Worm (Caenorhabditis elegans) whole organism, L2 larva: ENCODE results near the gene jip-1.

Experiments used
- ceh-82 ChIP-seq: fragments of 150-350 bp; optimal IDR thresholded peaks from 2 replicates; lab custom pipeline; 2014; ENCODE audit warnings: missing biosample characterization, missing genetic modification characterization
- elt-3 ChIP-seq: sonication (generic microtip); optimal IDR thresholded peaks from 2 replicates; lab custom pipeline; 2017; ENCODE audit warnings: missing biosample characterization, missing genetic modification characterization
- mab-5 ChIP-seq: fragments of 150-350 bp; optimal IDR thresholded peaks from 2 replicates; lab custom pipeline; 2014; ENCODE audit warnings: missing biosample characterization, missing genetic modification characterization
- nhr-12 ChIP-seq: fragments of 150-350 bp; optimal IDR thresholded peaks from 2 replicates; lab custom pipeline; 2014; ENCODE audit warnings: missing biosample characterization, missing genetic modification characterization
- nhr-129 ChIP-seq: fragments of 150-350 bp; optimal IDR thresholded peaks from 2 replicates; lab custom pipeline; 2014; ENCODE audit warnings: missing biosample characterization, missing genetic modification characterization
- nhr-25 ChIP-seq: fragments of 150-350 bp; sonication (generic microtip); optimal IDR thresholded peaks from 3 replicates; lab custom pipeline; 2014; ENCODE audit warnings: missing biosample characterization, missing genetic modification characterization
- unc-39 ChIP-seq: fragments of 150-350 bp; optimal IDR thresholded peaks from 2 replicates; lab custom pipeline; 2014; ENCODE audit warnings: missing biosample characterization, missing genetic modification characterization
- unc-62 ChIP-seq: fragments of 150-350 bp; optimal IDR thresholded peaks from 2 replicates; lab custom pipeline; 2014; ENCODE audit warnings: missing biosample characterization, missing genetic modification reagents, missing genetic modification characterization

DNA sequence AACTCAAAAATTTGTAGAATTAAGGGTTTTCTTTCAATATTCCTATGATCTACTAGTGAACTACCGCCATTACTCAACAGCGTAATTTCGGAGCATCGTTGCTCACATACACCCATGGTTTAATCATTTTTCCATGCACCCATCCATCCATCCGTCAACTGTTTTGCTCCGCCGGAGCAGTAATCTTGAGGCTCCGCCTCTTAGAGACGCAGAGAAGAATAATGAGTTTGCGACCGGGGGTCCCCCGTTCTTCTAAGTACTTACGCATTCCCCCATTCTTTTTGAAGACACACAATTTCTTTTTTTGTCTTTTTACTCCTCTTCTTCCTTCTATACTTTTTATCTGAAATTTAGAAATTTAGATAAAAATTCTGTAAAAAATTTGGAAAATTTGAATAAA lies 11.4 kb downstream of the jip-1 start:
- TF ChIP-seq ceh-82 (tag; lab: Kevin White, UChicago) (no peak), unc-39 (tag; lab: Kevin White, UChicago) (no peak), nhr-12 (no peak), unc-62 (GFP tag; lab: Kevin White, UChicago) (no peak), elt-3 (tag; lab: Kevin White, UChicago) (no peak), nhr-129 (tag; lab: Kevin White, UChicago) (no peak), nhr-25 (no peak), mab-5 (tag; lab: Kevin White, UChicago) (no peak)
